Worm (Caenorhabditis elegans) whole organism, L3 larva: Measurements from ENCODE around the gene T28C6.5.

ENCODE experiments used
- R02D3.7 ChIP-seq: fragments of 150-350 bp; optimal IDR thresholded peaks from 2 replicates; lab custom pipeline; 2014; ENCODE audit warnings: missing biosample characterization, missing genetic modification characterization
- ZK546.5 ChIP-seq: sonication (generic microtip); optimal IDR thresholded peaks from 2 replicates; lab custom pipeline; 2017; ENCODE audit warnings: missing biosample characterization, missing genetic modification characterization
- aly-2 ChIP-seq: fragments of 150-350 bp; optimal IDR thresholded peaks from 2 replicates; lab custom pipeline; 2014; ENCODE audit warnings: missing biosample characterization, missing genetic modification characterization
- ceh-28 ChIP-seq: fragments of 150-350 bp; optimal IDR thresholded peaks from 2 replicates; lab custom pipeline; 2014; ENCODE audit warnings: missing biosample characterization, missing genetic modification reagents, missing genetic modification characterization
- ceh-82 ChIP-seq: fragments of 150-350 bp; optimal IDR thresholded peaks from 2 replicates; lab custom pipeline; 2014; ENCODE audit warnings: missing biosample characterization, missing genetic modification characterization
- ceh-9 ChIP-seq: sonication (generic microtip); optimal IDR thresholded peaks from 2 replicates; lab custom pipeline; 2018; ENCODE audit warnings: missing biosample characterization, missing genetic modification characterization
- daf-12 ChIP-seq: fragments of 150-350 bp; optimal IDR thresholded peaks from 2 replicates; lab custom pipeline; 2014; ENCODE audit warnings: missing biosample characterization, missing genetic modification reagents, missing genetic modification characterization
- egl-27 ChIP-seq: sonication (generic microtip); optimal IDR thresholded peaks from 4 replicates; lab custom pipeline; 2017; ENCODE audit warnings: missing biosample characterization, missing genetic modification reagents, missing genetic modification characterization
- egl-5 ChIP-seq: fragments of 150-350 bp; optimal IDR thresholded peaks from 2 replicates; lab custom pipeline; 2017; ENCODE audit warnings: missing biosample characterization, missing genetic modification reagents, missing genetic modification characterization, inconsistent platforms
- elt-1 ChIP-seq: fragments of 150-350 bp; optimal IDR thresholded peaks from 2 replicates; lab custom pipeline; 2014; ENCODE audit warnings: missing biosample characterization, missing genetic modification characterization
- elt-2 ChIP-seq: sonication (generic microtip); optimal IDR thresholded peaks from 2 replicates; lab custom pipeline; 2016; ENCODE audit warnings: missing genetic modification reagents, mild to moderate bottlenecking, missing genetic modification characterization, missing compliant biosample characterization
- elt-3 ChIP-seq, 3 experiments: fragments of 150-350 bp in 1 of 3; sonication (generic microtip) in 2 of 3; optimal IDR thresholded peaks; 2 replicates in 2 of 3; 4 replicates in 1 of 3; lab custom pipeline; 2014 to 2017; ENCODE audit warnings: missing biosample characterization in 3 of 3, missing genetic modification characterization in 3 of 3
- fkh-10 ChIP-seq: sonication (generic microtip); optimal IDR thresholded peaks from 2 replicates; lab custom pipeline; 2017; ENCODE audit warnings: missing biosample characterization, missing genetic modification reagents, missing genetic modification characterization
- fkh-2 ChIP-seq: fragments of 150-350 bp; optimal IDR thresholded peaks from 2 replicates; lab custom pipeline; 2014; ENCODE audit warnings: missing biosample characterization, missing genetic modification reagents, missing genetic modification characterization
- fos-1 ChIP-seq: fragments of 150-350 bp; optimal IDR thresholded peaks from 2 replicates; lab custom pipeline; 2014; ENCODE audit warnings: missing biosample characterization, missing genetic modification characterization
- hmg-11 ChIP-seq: sonication (generic microtip); optimal IDR thresholded peaks from 2 replicates; lab custom pipeline; 2016; ENCODE audit warnings: missing genetic modification characterization, missing compliant biosample characterization
- jun-1 ChIP-seq: fragments of 150-350 bp; optimal IDR thresholded peaks from 2 replicates; lab custom pipeline; 2014; ENCODE audit warnings: missing biosample characterization, missing genetic modification reagents, missing genetic modification characterization
- lin-15B ChIP-seq: fragments of 150-350 bp; optimal IDR thresholded peaks from 2 replicates; lab custom pipeline; 2014; ENCODE audit warnings: missing biosample characterization, missing genetic modification characterization
- lin-39 ChIP-seq: fragments of 150-350 bp; optimal IDR thresholded peaks from 2 replicates; lab custom pipeline; 2018; ENCODE audit warnings: missing biosample characterization, missing genetic modification reagents, missing genetic modification characterization
- lsy-12 ChIP-seq: sonication (generic microtip); optimal IDR thresholded peaks from 2 replicates; lab custom pipeline; 2016; ENCODE audit warnings: mild to moderate bottlenecking, missing genetic modification characterization, missing compliant biosample characterization
- mdl-1 ChIP-seq: fragments of 150-350 bp; optimal IDR thresholded peaks from 2 replicates; lab custom pipeline; 2014; ENCODE audit warnings: missing biosample characterization, missing genetic modification characterization
- mml-1 ChIP-seq: fragments of 150-350 bp; sonication (generic microtip); optimal IDR thresholded peaks from 3 replicates; lab custom pipeline; 2014; ENCODE audit warnings: missing biosample characterization, missing genetic modification characterization
- nfya-1 ChIP-seq: sonication (generic microtip); optimal IDR thresholded peaks from 2 replicates; lab custom pipeline; 2017; ENCODE audit warnings: missing genetic modification characterization, mild to moderate bottlenecking, missing compliant biosample characterization, antibody characterized with exemption, moderate library complexity; ENCODE audit not compliant: insufficient read depth
- nhr-11 ChIP-seq: fragments of 150-350 bp; optimal IDR thresholded peaks from 2 replicates; lab custom pipeline; 2014; ENCODE audit warnings: missing biosample characterization, missing genetic modification characterization
- nhr-12 ChIP-seq: fragments of 150-350 bp; optimal IDR thresholded peaks from 2 replicates; lab custom pipeline; 2014; ENCODE audit warnings: missing biosample characterization, missing genetic modification characterization
- nhr-23 ChIP-seq: fragments of 150-350 bp; optimal IDR thresholded peaks from 2 replicates; lab custom pipeline; 2014; ENCODE audit warnings: missing biosample characterization, missing genetic modification reagents, missing genetic modification characterization
- nhr-237 ChIP-seq: fragments of 150-350 bp; optimal IDR thresholded peaks from 2 replicates; lab custom pipeline; 2014; ENCODE audit warnings: missing biosample characterization, missing genetic modification characterization
- nhr-25 ChIP-seq: sonication (generic microtip); optimal IDR thresholded peaks from 2 replicates; lab custom pipeline; 2017; ENCODE audit warnings: missing biosample characterization, missing genetic modification characterization
- nhr-28 ChIP-seq: fragments of 150-350 bp; optimal IDR thresholded peaks from 2 replicates; lab custom pipeline; 2014; ENCODE audit warnings: missing biosample characterization, missing genetic modification characterization
- nhr-43 ChIP-seq: sonication (generic microtip); optimal IDR thresholded peaks from 2 replicates; lab custom pipeline; 2016; ENCODE audit warnings: mild to moderate bottlenecking, missing genetic modification characterization, missing compliant biosample characterization; ENCODE audit not compliant: poor library complexity, severe bottlenecking
- nhr-76 ChIP-seq: fragments of 150-350 bp; sonication (generic microtip); optimal IDR thresholded peaks from 5 replicates; lab custom pipeline; 2014; ENCODE audit warnings: missing biosample characterization, missing genetic modification characterization
- nhr-77 ChIP-seq: fragments of 150-350 bp; optimal IDR thresholded peaks from 2 replicates; lab custom pipeline; 2014; ENCODE audit warnings: missing biosample characterization, missing genetic modification characterization
- pha-4 ChIP-seq: fragments of 150-350 bp; optimal IDR thresholded peaks from 2 replicates; lab custom pipeline; 2014; ENCODE audit warnings: missing biosample characterization, missing genetic modification reagents, missing genetic modification characterization
- pqm-1 ChIP-seq: fragments of 150-350 bp; optimal IDR thresholded peaks from 2 replicates; lab custom pipeline; 2017; ENCODE audit warnings: missing biosample characterization, missing genetic modification characterization, inconsistent platforms
- sea-2 ChIP-seq: fragments of 150-350 bp; sonication (generic microtip); optimal IDR thresholded peaks from 4 replicates; lab custom pipeline; 2014; ENCODE audit warnings: missing biosample characterization, missing genetic modification reagents, missing genetic modification characterization
- skn-1 ChIP-seq: fragments of 150-350 bp; optimal IDR thresholded peaks from 2 replicates; lab custom pipeline; 2014; ENCODE audit warnings: missing biosample characterization, missing genetic modification characterization
- snpc-4 ChIP-seq: fragments of 150-350 bp; optimal IDR thresholded peaks from 2 replicates; lab custom pipeline; 2014; ENCODE audit warnings: missing biosample characterization, missing genetic modification characterization
- tbx-2 ChIP-seq: sonication (generic microtip); optimal IDR thresholded peaks from 2 replicates; lab custom pipeline; 2016; ENCODE audit warnings: mild to moderate bottlenecking, missing genetic modification characterization, missing compliant biosample characterization
- unc-39 ChIP-seq: sonication (generic microtip); optimal IDR thresholded peaks from 4 replicates; lab custom pipeline; 2017; ENCODE audit warnings: missing biosample characterization, missing genetic modification characterization
- unc-62 ChIP-seq: fragments of 150-350 bp; sonication (generic microtip); optimal IDR thresholded peaks from 4 replicates; lab custom pipeline; 2014; ENCODE audit warnings: missing biosample characterization, missing genetic modification reagents, missing genetic modification characterization
- zag-1 ChIP-seq: fragments of 150-350 bp; optimal IDR thresholded peaks from 2 replicates; lab custom pipeline; 2014; ENCODE audit warnings: missing biosample characterization, missing genetic modification characterization
- ztf-11 ChIP-seq: fragments of 150-350 bp; optimal IDR thresholded peaks from 2 replicates; lab custom pipeline; 2014; ENCODE audit warnings: missing biosample characterization, missing genetic modification characterization
- ztf-4 ChIP-seq: fragments of 150-350 bp; optimal IDR thresholded peaks from 2 replicates; lab custom pipeline; 2014; ENCODE audit warnings: missing biosample characterization, missing genetic modification characterization

The T28C6.5 gene

ce11 chrIV:8794895-8795665 is 26.2 kb upstream of the T28C6.5 start:
- TF ChIP-seq ceh-82 (tag; lab: Kevin White, UChicago) (peak; percentile 49), unc-39 (no peak), nhr-77 (tag; lab: Kevin White, UChicago) (no peak), daf-12 (tag; lab: Kevin White, UChicago) (peak; percentile 7), mdl-1 (tag; lab: Kevin White, UChicago) (peak; percentile 75), lsy-12 (tag; lab: Kevin White, UChicago) (peak; percentile 82), lin-15B (peak; percentile 17), mml-1 (tag; lab: Kevin White, UChicago) (no peak), ztf-4 (tag; lab: Kevin White, UChicago) (peak; percentile 67), elt-3 (tag; optimal IDR thresholded peaks at IDR 0.05; lab: Kevin White, UChicago) (peak in 1 of 3 experiments; percentile 11), pha-4 (peak; percentile 68), fkh-2 (tag; lab: Kevin White, UChicago) (no peak), fkh-10 (GFP tag; lab: Kevin White, UChicago) (peak; percentile 90), nhr-28 (tag; lab: Kevin White, UChicago) (no peak), nhr-11 (tag; lab: Kevin White, UChicago) (no peak), unc-62 (GFP tag; lab: Kevin White, UChicago) (peak; percentile 80), snpc-4 (tag; lab: Kevin White, UChicago) (peak; percentile 83), nhr-76 (tag; lab: Kevin White, UChicago) (no peak), fos-1 (tag; lab: Kevin White, UChicago) (no peak), ceh-28 (peak; percentile 57), egl-27 (peak; percentile 53), aly-2 (tag; lab: Kevin White, UChicago) (no peak), ztf-11 (tag; lab: Kevin White, UChicago) (no peak), elt-1 (peak; percentile 65), R02D3.7 (tag; lab: Kevin White, UChicago) (peak; percentile 46), ZK546.5 (tag; lab: Kevin White, UChicago) (no peak), nhr-12 (tag; lab: Kevin White, UChicago) (no peak), hmg-11 (tag; lab: Kevin White, UChicago) (peak; percentile 80), sea-2 (GFP tag; lab: Kevin White, UChicago) (no peak), egl-5 (no peak), elt-2 (tag; lab: Kevin White, UChicago) (peak; percentile 97), lin-39 (tag; lab: Kevin White, UChicago) (peak; percentile 79), nhr-237 (tag; lab: Kevin White, UChicago) (no peak), nhr-23 (tag; lab: Kevin White, UChicago) (peak; percentile 83), pqm-1 (peak; percentile 56), zag-1 (tag; lab: Kevin White, UChicago) (peak; percentile 29), tbx-2 (tag; lab: Kevin White, UChicago) (peak; percentile 71), jun-1 (tag; lab: Kevin White, UChicago) (peak; percentile 77), nhr-43 (tag; lab: Kevin White, UChicago) (peak; percentile 62), nfya-1 (tag; lab: Kevin White, UChicago) (peak; percentile 81), skn-1 (tag; lab: Kevin White, UChicago) (peak; percentile 12), nhr-25 (tag; lab: Kevin White, UChicago) (peak; percentile 88)
- TF ChIP-seq, all 47 proteins: peak for 27

- peak; percentile 64 for TF ChIP-seq lin-39 (tag; lab: Kevin White, UChicago)
- TF ChIP-seq hmg-11 (tag; lab: Kevin White, UChicago) = peak; percentile 26
- no peak for TF ChIP-seq egl-5
- no peak for TF ChIP-seq nhr-43 (tag; lab: Kevin White, UChicago)
- no peak for TF ChIP-seq mdl-1 (tag; lab: Kevin White, UChicago)
- TF ChIP-seq ceh-82 (tag; lab: Kevin White, UChicago) = no peak
- no peak for TF ChIP-seq lin-15B
- peak; percentile 66 for TF ChIP-seq nfya-1 (tag; lab: Kevin White, UChicago)
- no peak for TF ChIP-seq unc-39
- TF ChIP-seq ceh-9 (tag; lab: Kevin White, UChicago) = no peak
- no peak for TF ChIP-seq elt-3 (tag; optimal IDR thresholded peaks at IDR 0.05; lab: Kevin White, UChicago)
- no peak for TF ChIP-seq pha-4
- no peak for TF ChIP-seq lsy-12 (tag; lab: Kevin White, UChicago)
- TF ChIP-seq ztf-11 (tag; lab: Kevin White, UChicago) = no peak
- TF ChIP-seq nhr-25 (tag; lab: Kevin White, UChicago) = no peak
- no peak for TF ChIP-seq aly-2 (tag; lab: Kevin White, UChicago)
- no peak for TF ChIP-seq nhr-77 (tag; lab: Kevin White, UChicago)
- TF ChIP-seq daf-12 (tag; lab: Kevin White, UChicago) = no peak
- TF ChIP-seq zag-1 (tag; lab: Kevin White, UChicago) = no peak
- peak; percentile 41 for TF ChIP-seq snpc-4 (tag; lab: Kevin White, UChicago)
- no peak for TF ChIP-seq fkh-2 (tag; lab: Kevin White, UChicago)
- TF ChIP-seq nhr-23 (tag; lab: Kevin White, UChicago) = no peak
- no peak for TF ChIP-seq nhr-12 (tag; lab: Kevin White, UChicago)
- no peak for TF ChIP-seq mml-1 (tag; lab: Kevin White, UChicago)
- TF ChIP-seq tbx-2 (tag; lab: Kevin White, UChicago) = no peak
- TF ChIP-seq ceh-28 = no peak
- peak; percentile 68 for TF ChIP-seq fkh-10 (GFP tag; lab: Kevin White, UChicago)
- TF ChIP-seq nhr-28 (tag; lab: Kevin White, UChicago) = no peak
- no peak for TF ChIP-seq jun-1 (tag; lab: Kevin White, UChicago)
- no peak for TF ChIP-seq egl-27
- no peak for TF ChIP-seq nhr-237 (tag; lab: Kevin White, UChicago)
- TF ChIP-seq pqm-1 = no peak
These were observed 25.0 kb upstream of the T28C6.5 start for ce11 chrIV:8796246-8796645.
